Worm (Caenorhabditis elegans) whole organism, young adult: ENCODE results near the gene isw-1.

Experiments
- B0019.2 ChIP-seq: fragments of 200-800 bp; sonication (Bioruptor generic); conservative IDR thresholded peaks from 2 replicates; pipeline ENCODE4 v1.3.6; 2022; ENCODE audit warnings: missing genetic modification reagents, missing genetic modification characterization, missing compliant biosample characterization
- F22D6.2 ChIP-seq: sonication (generic microtip); optimal IDR thresholded peaks from 2 replicates; lab custom pipeline; 2016; ENCODE audit warnings: mild to moderate bottlenecking, missing genetic modification characterization, missing compliant biosample characterization
- F23B12.7 ChIP-seq: sonication (generic microtip); optimal IDR thresholded peaks from 2 replicates; lab custom pipeline; 2017; ENCODE audit warnings: missing genetic modification characterization, mild to moderate bottlenecking, missing compliant biosample characterization, antibody characterized with exemption, moderate library complexity; ENCODE audit not compliant: insufficient read depth
- F39B2.1 ChIP-seq: fragments of 200-800 bp; sonication (Bioruptor generic); IDR thresholded peaks from 2 replicates; pipeline ENCODE4 v1.3.6; 2022; ENCODE audit warnings: missing genetic modification reagents, missing genetic modification characterization, missing compliant biosample characterization
- T07F8.4 ChIP-seq: sonication (generic microtip); optimal IDR thresholded peaks from 2 replicates; lab custom pipeline; 2016; ENCODE audit warnings: mild to moderate bottlenecking, missing genetic modification characterization, moderate library complexity, missing compliant biosample characterization
- Y56A3A.18 ChIP-seq: fragments of 200-800 bp; sonication (Bioruptor generic); IDR thresholded peaks from 2 replicates; pipeline ENCODE4 v1.3.6; 2022; ENCODE audit warnings: missing genetic modification reagents, missing genetic modification characterization, missing compliant biosample characterization
- ZK185.1 ChIP-seq: sonication (generic microtip); optimal IDR thresholded peaks from 2 replicates; lab custom pipeline; 2016; ENCODE audit warnings: mild to moderate bottlenecking, missing genetic modification characterization, missing compliant biosample characterization; ENCODE audit not compliant: poor library complexity, severe bottlenecking
- akir-1 ChIP-seq: fragments of 200-800 bp; sonication (Bioruptor generic); optimal IDR thresholded peaks from 2 replicates; lab custom pipeline; 2018; ENCODE audit warnings: mild to moderate bottlenecking, missing genetic modification characterization, moderate library complexity, missing compliant biosample characterization
- attf-6 ChIP-seq: fragments of 200-800 bp; sonication (Bioruptor generic); IDR thresholded peaks from 2 replicates; pipeline ENCODE4 v1.3.6; 2022; ENCODE audit warnings: missing genetic modification reagents, missing genetic modification characterization, missing compliant biosample characterization
- bed-1 ChIP-seq: fragments of 200-800 bp; sonication (Bioruptor generic); IDR thresholded peaks from 2 replicates; pipeline ENCODE4 v1.3.6; 2022; ENCODE audit warnings: missing genetic modification reagents, missing genetic modification characterization, missing compliant biosample characterization
- bed-2 ChIP-seq: fragments of 200-800 bp; sonication (Bioruptor generic); IDR thresholded peaks from 2 replicates; pipeline ENCODE4 v1.3.6; 2022; ENCODE audit warnings: missing genetic modification reagents, missing genetic modification characterization, missing compliant biosample characterization
- ceh-58 ChIP-seq: fragments of 200-800 bp; sonication (Bioruptor generic); IDR thresholded peaks from 2 replicates; pipeline ENCODE4 v1.3.6; 2022; ENCODE audit warnings: missing genetic modification characterization, missing compliant biosample characterization
- ceh-79 ChIP-seq: sonication (generic microtip); optimal IDR thresholded peaks from 2 replicates; lab custom pipeline; 2017; ENCODE audit warnings: mild to moderate bottlenecking, missing genetic modification characterization, missing compliant biosample characterization
- ceh-91 ChIP-seq: fragments of 200-800 bp; sonication (Bioruptor generic); IDR thresholded peaks from 2 replicates; pipeline ENCODE4 v1.3.6; 2022; ENCODE audit warnings: missing genetic modification reagents, missing genetic modification characterization, missing compliant biosample characterization
- die-1 ChIP-seq: sonication (generic microtip); optimal IDR thresholded peaks from 2 replicates; lab custom pipeline; 2016; ENCODE audit warnings: missing genotype, mild to moderate bottlenecking, missing genetic modification characterization, missing compliant biosample characterization
- dox-1 ChIP-seq: fragments of 200-800 bp; sonication (Bioruptor generic); IDR thresholded peaks from 2 replicates; pipeline ENCODE4 v1.3.6; 2022; ENCODE audit warnings: missing genetic modification reagents, missing genetic modification characterization, missing compliant biosample characterization
- dpff-1 ChIP-seq: sonication (generic microtip); optimal IDR thresholded peaks from 2 replicates; lab custom pipeline; 2017; ENCODE audit warnings: mild to moderate bottlenecking, missing genetic modification characterization, missing compliant biosample characterization
- dpl-1 ChIP-seq: fragments of 150-350 bp; optimal IDR thresholded peaks from 2 replicates; lab custom pipeline; 2014; ENCODE audit warnings: missing biosample characterization, missing genetic modification reagents, missing genetic modification characterization
- efl-1 ChIP-seq: fragments of 150-350 bp; optimal IDR thresholded peaks from 2 replicates; lab custom pipeline; 2014; ENCODE audit warnings: missing biosample characterization, missing genetic modification reagents, missing genetic modification characterization
- egrh-3 ChIP-seq: fragments of 200-800 bp; sonication (Bioruptor generic); IDR thresholded peaks from 2 replicates; pipeline ENCODE4 v1.3.6; 2022; ENCODE audit warnings: missing genetic modification reagents, missing genetic modification characterization, missing compliant biosample characterization
- hlh-12 ChIP-seq: sonication (generic microtip); optimal IDR thresholded peaks from 2 replicates; lab custom pipeline; 2016; ENCODE audit warnings: missing genetic modification characterization, missing compliant biosample characterization
- let-526 ChIP-seq: fragments of 200-800 bp; sonication (Bioruptor generic); IDR thresholded peaks from 2 replicates; pipeline ENCODE4 v1.3.6; 2022; ENCODE audit warnings: missing genetic modification reagents, missing genetic modification characterization, missing compliant biosample characterization
- let-607 ChIP-seq, 2 experiments: fragments of 200-800 bp in 1 of 2; sonication (Bioruptor generic) in 1 of 2; sonication (generic microtip) in 1 of 2; optimal IDR thresholded peaks; 2 replicates each; lab custom pipeline; 2016 to 2018; ENCODE audit warnings: mild to moderate bottlenecking in 2 of 2, missing compliant biosample characterization in 2 of 2, missing genetic modification characterization in 2 of 2, moderate library complexity in 2 of 2, missing genotype in 1 of 2
- lin-35 ChIP-seq, 3 experiments: fragments of 150-350 bp in 2 of 3; sonication (generic microtip) in 1 of 3; optimal IDR thresholded peaks; 2 replicates each; lab custom pipeline; 2014 to 2018; ENCODE audit warnings: missing biosample characterization in 3 of 3, missing genetic modification characterization in 3 of 3, missing genetic modification reagents in 3 of 3
- lir-1 ChIP-seq: fragments of 200-800 bp; sonication (Bioruptor generic); conservative IDR thresholded peaks from 2 replicates; pipeline ENCODE4 v1.3.6; 2022; ENCODE audit warnings: missing genetic modification reagents, missing genetic modification characterization, missing compliant biosample characterization
- madf-8 ChIP-seq: fragments of 200-800 bp; sonication (Bioruptor generic); conservative IDR thresholded peaks from 2 replicates; pipeline ENCODE4 v1.3.6; 2022; ENCODE audit warnings: missing genetic modification reagents, missing genetic modification characterization, missing compliant biosample characterization
- mcd-1 ChIP-seq: fragments of 200-800 bp; sonication (Bioruptor generic); IDR thresholded peaks from 2 replicates; pipeline ENCODE4 v1.3.6; 2022; ENCODE audit warnings: missing genetic modification reagents, missing genetic modification characterization, missing compliant biosample characterization
- mel-28 ChIP-seq: sonication (generic microtip); optimal IDR thresholded peaks from 2 replicates; lab custom pipeline; 2016; ENCODE audit warnings: borderline replicate concordance, mild to moderate bottlenecking, missing genetic modification characterization, missing compliant biosample characterization
- mxl-1 ChIP-seq: sonication (generic microtip); optimal IDR thresholded peaks from 2 replicates; lab custom pipeline; 2016; ENCODE audit warnings: missing genetic modification characterization, missing compliant biosample characterization
- nfya-2 ChIP-seq: fragments of 200-800 bp; sonication (Bioruptor generic); IDR thresholded peaks from 2 replicates; pipeline ENCODE4 v1.3.6; 2022; ENCODE audit warnings: missing genetic modification reagents, missing genetic modification characterization, missing compliant biosample characterization
- nhr-179 ChIP-seq: sonication (generic microtip); optimal IDR thresholded peaks from 2 replicates; lab custom pipeline; 2016; ENCODE audit warnings: mild to moderate bottlenecking, missing genetic modification characterization, missing compliant biosample characterization
- nhr-90 ChIP-seq: sonication (generic microtip); optimal IDR thresholded peaks from 2 replicates; lab custom pipeline; 2016; ENCODE audit warnings: missing genotype, mild to moderate bottlenecking, missing genetic modification characterization, missing compliant biosample characterization
- rcor-1 ChIP-seq: fragments of 200-800 bp; sonication (Bioruptor generic); IDR thresholded peaks from 2 replicates; pipeline ENCODE4 v1.3.6; 2022; ENCODE audit warnings: missing genetic modification reagents, missing genetic modification characterization, missing compliant biosample characterization
- sdz-38 ChIP-seq: sonication (generic microtip); optimal IDR thresholded peaks from 2 replicates; lab custom pipeline; 2016; ENCODE audit warnings: missing genotype, missing genetic modification characterization, missing compliant biosample characterization
- snpc-1.1 ChIP-seq: sonication (generic microtip); optimal IDR thresholded peaks from 2 replicates; lab custom pipeline; 2017; ENCODE audit warnings: missing genetic modification characterization, mild to moderate bottlenecking, missing compliant biosample characterization, antibody characterized with exemption, moderate library complexity, missing genotype, missing genetic modification reagents; ENCODE audit not compliant: insufficient read depth
- snpc-3.4 ChIP-seq: sonication (generic microtip); optimal IDR thresholded peaks from 2 replicates; lab custom pipeline; 2017; ENCODE audit warnings: missing genetic modification characterization, mild to moderate bottlenecking, missing compliant biosample characterization, antibody characterized with exemption, moderate library complexity, missing genotype, missing genetic modification reagents
- snpc-4 ChIP-seq, 5 experiments: fragments of 150-350 bp in 1 of 5; sonication (generic microtip) in 4 of 5; optimal IDR thresholded peaks; 2 replicates each; lab custom pipeline; 2014 to 2018; ENCODE audit warnings: missing genetic modification characterization in 5 of 5, missing biosample characterization in 3 of 5, antibody characterized with exemption in 2 of 5, mild to moderate bottlenecking in 2 of 5, missing compliant biosample characterization in 2 of 5, missing genotype in 2 of 5, moderate library complexity in 2 of 5, missing genetic modification reagents in 1 of 5
- unc-62 ChIP-seq: fragments of 150-350 bp; optimal IDR thresholded peaks from 2 replicates; lab custom pipeline; 2014; ENCODE audit warnings: missing biosample characterization, missing genetic modification reagents, missing genetic modification characterization
- ztf-22 ChIP-seq: fragments of 200-800 bp; sonication (Bioruptor generic); optimal IDR thresholded peaks from 2 replicates; lab custom pipeline; 2018; ENCODE audit warnings: mild to moderate bottlenecking, missing genetic modification characterization, moderate library complexity, missing compliant biosample characterization

isw-1 gene

ce11 chrIII:6709983-6710382, at the start of gene isw-1 (continued):
- peak; percentile 24; the same call in 1 of the 2 replicates for TF ChIP-seq rcor-1 (GFP tag; lab: Robert Waterston, UW)
- no peak for TF ChIP-seq bed-2 (GFP tag; lab: Robert Waterston, UW)
- TF ChIP-seq akir-1 (GFP tag; lab: Kevin White, UChicago) = no peak
- TF ChIP-seq unc-62 (GFP tag; lab: Kevin White, UChicago) = no peak
- no peak for TF ChIP-seq T07F8.4 (tag; lab: Kevin White, UChicago)
- TF ChIP-seq F23B12.7 (tag; lab: Kevin White, UChicago) = peak; percentile 47
- TF ChIP-seq mxl-1 (tag; lab: Kevin White, UChicago) = no peak
- TF ChIP-seq let-526 = no peak
- TF ChIP-seq B0019.2 (GFP tag; lab: Robert Waterston, UW) = peak; percentile 90
- TF ChIP-seq dpl-1 (GFP tag; lab: Kevin White, UChicago) = peak; percentile 98
- no peak for TF ChIP-seq F39B2.1 (GFP tag; lab: Robert Waterston, UW)
- no peak for TF ChIP-seq hlh-12
- TF ChIP-seq die-1 (tag; lab: Kevin White, UChicago) = no peak
- no peak for TF ChIP-seq snpc-4 (GFP tag; optimal IDR thresholded peaks at IDR 0.05; lab: Kevin White, UChicago)
- no peak for TF ChIP-seq snpc-4 (tag; optimal IDR thresholded peaks at IDR 0.05; lab: Kevin White, UChicago)
- no peak for TF ChIP-seq ceh-79 (tag; lab: Kevin White, UChicago)
- no peak for TF ChIP-seq attf-6 (GFP tag; lab: Robert Waterston, UW)
- no peak for TF ChIP-seq egrh-3 (GFP tag; lab: Robert Waterston, UW)
- TF ChIP-seq snpc-1.1 = no peak
- no peak for TF ChIP-seq ztf-22 (GFP tag; lab: Kevin White, UChicago)
- peak; percentile 65; the same call in 1 of the 2 replicates for TF ChIP-seq mcd-1 (GFP tag; lab: Robert Waterston, UW)
- no peak for TF ChIP-seq nhr-179 (tag; lab: Kevin White, UChicago)
- TF ChIP-seq nfya-2 (GFP tag; lab: Robert Waterston, UW) = no peak
- TF ChIP-seq efl-1 (GFP tag; lab: Kevin White, UChicago) = peak; percentile 98
- TF ChIP-seq madf-8 (GFP tag; lab: Robert Waterston, UW) = peak; percentile 91
- peak; percentile 13 for TF ChIP-seq ZK185.1
- no peak for TF ChIP-seq Y56A3A.18
- no peak for TF ChIP-seq bed-1 (GFP tag; lab: Robert Waterston, UW)

- no peak for TF ChIP-seq ceh-58 (GFP tag; lab: Robert Waterston, UW)
- no peak for TF ChIP-seq nhr-90 (tag; lab: Kevin White, UChicago)
- TF ChIP-seq egrh-3 (GFP tag; lab: Robert Waterston, UW) = no peak
- no peak for TF ChIP-seq sdz-38 (tag; lab: Kevin White, UChicago)
- TF ChIP-seq attf-6 (GFP tag; lab: Robert Waterston, UW) = no peak
- no peak for TF ChIP-seq lin-35 (GFP tag; optimal IDR thresholded peaks at IDR 0.05; lab: Kevin White, UChicago)
- no peak for TF ChIP-seq snpc-3.4 (tag; lab: Kevin White, UChicago)
- TF ChIP-seq let-607 (tag; optimal IDR thresholded peaks at IDR 0.05; lab: Kevin White, UChicago) = no peak
- no peak for TF ChIP-seq mel-28 (tag; lab: Kevin White, UChicago)
- no peak for TF ChIP-seq ceh-91 (GFP tag; lab: Robert Waterston, UW)
These were observed 46.9 kb upstream of the isw-1 start for ce11 chrIII:6756769-6757168.

- no peak for TF ChIP-seq dox-1 (GFP tag; lab: Robert Waterston, UW)
- no peak for TF ChIP-seq B0019.2 (GFP tag; lab: Robert Waterston, UW)
- TF ChIP-seq F22D6.2 (tag; lab: Kevin White, UChicago) = no peak
- TF ChIP-seq lir-1 (GFP tag; lab: Robert Waterston, UW) = no peak
- TF ChIP-seq dpff-1 = no peak
These were observed 42.7 kb upstream of the isw-1 start for ce11 chrIII:6752612-6753011.
